Fruit fly (Drosophila melanogaster) whole organism, embryonic: Measurements from ENCODE around the gene CG42823.

ENCODE experiments used
- CG11093 ChIP-seq: fragments of 200-800 bp; sonication (Bioruptor generic); IDR thresholded peaks from 3 replicates; pipeline ENCODE4 v1.3.6; 2022; ENCODE audit warnings: missing biosample characterization, missing genetic modification characterization
- CG11398 ChIP-seq: fragments of 200-800 bp; sonication (Bioruptor generic); optimal IDR thresholded peaks from 2 replicates; lab custom pipeline; 2016; ENCODE audit warnings: missing biosample characterization, missing genetic modification characterization
- CG13424 ChIP-seq: fragments of 200-800 bp; sonication (Bioruptor generic); optimal IDR thresholded peaks from 2 replicates; lab custom pipeline; 2019; ENCODE audit warnings: missing biosample characterization, mild to moderate bottlenecking, missing genetic modification characterization, moderate library complexity
- CG14441 ChIP-seq: fragments of 200-800 bp; sonication (Bioruptor generic); IDR thresholded peaks from 2 replicates; pipeline ENCODE4 v1.3.6; 2022; ENCODE audit warnings: missing biosample characterization, missing genetic modification characterization
- CG14965 ChIP-seq: fragments of 200-800 bp; sonication (Bioruptor generic); optimal IDR thresholded peaks from 2 replicates; lab custom pipeline; 2016; ENCODE audit warnings: missing biosample characterization, missing genetic modification characterization, borderline replicate concordance
- CG30403 ChIP-seq: fragments of 200-800 bp; sonication (Bioruptor generic); optimal IDR thresholded peaks from 3 replicates; lab custom pipeline; 2016; ENCODE audit warnings: missing biosample characterization, missing genetic modification characterization
- CG33213 ChIP-seq: fragments of 200-800 bp; sonication (Bioruptor generic); optimal IDR thresholded peaks from 3 replicates; lab custom pipeline; 2016; ENCODE audit warnings: missing biosample characterization, missing genetic modification characterization
- CG34422 ChIP-seq: fragments of 200-800 bp; sonication (Bioruptor generic); IDR thresholded peaks from 3 replicates; pipeline ENCODE4 v1.3.6; 2022; ENCODE audit warnings: missing biosample characterization, missing genetic modification characterization
- CG4424 ChIP-seq: fragments of 200-800 bp; sonication (Bioruptor generic); optimal IDR thresholded peaks from 3 replicates; lab custom pipeline; 2016; ENCODE audit warnings: missing biosample characterization, missing genetic modification characterization
- CG6272 ChIP-seq: fragments of 200-800 bp; sonication (Bioruptor generic); IDR thresholded peaks from 2 replicates; pipeline ENCODE4 v1.3.6; 2022; ENCODE audit warnings: missing biosample characterization, missing genetic modification characterization
- CG6765 ChIP-seq: fragments of 200-800 bp; sonication (Bioruptor generic); optimal IDR thresholded peaks from 3 replicates; lab custom pipeline; 2017; ENCODE audit warnings: missing biosample characterization, mild to moderate bottlenecking, missing genetic modification characterization
- CG8924 ChIP-seq: fragments of 200-800 bp; optimal IDR thresholded peaks from 3 replicates; lab custom pipeline; 2019; ENCODE audit warnings: missing biosample characterization, mild to moderate bottlenecking, missing genetic modification characterization, moderate library complexity
- CG9215 ChIP-seq: fragments of 200-800 bp; sonication (Bioruptor generic); IDR thresholded peaks from 2 replicates; pipeline ENCODE4 v1.3.6; 2022; ENCODE audit warnings: missing biosample characterization, missing genetic modification characterization
- CHES-1-like ChIP-seq: fragments of 200-800 bp; sonication (Bioruptor generic); optimal IDR thresholded peaks from 2 replicates; lab custom pipeline; 2016; ENCODE audit warnings: missing biosample characterization, missing genetic modification characterization
- Camta ChIP-seq: fragments of 200-800 bp; sonication (Bioruptor generic); optimal IDR thresholded peaks from 2 replicates; lab custom pipeline; 2016; ENCODE audit warnings: missing biosample characterization, missing genetic modification characterization
- D ChIP-seq, 2 experiments: fragments of 200-800 bp in 1 of 2; fragments of >200 bp in 1 of 2; sonication (Bioruptor generic) in 1 of 2; optimal IDR thresholded peaks; 2 replicates in 1 of 2; 3 replicates in 1 of 2; lab custom pipeline; 2017; ENCODE audit warnings: mild to moderate bottlenecking in 1 of 2, missing biosample characterization in 1 of 2, missing genetic modification characterization in 1 of 2, missing genetic modification reagents in 1 of 2
- Deaf1 ChIP-seq: fragments of 200-800 bp; optimal IDR thresholded peaks from 3 replicates; lab custom pipeline; 2019; ENCODE audit warnings: missing biosample characterization, mild to moderate bottlenecking, missing genetic modification characterization, moderate library complexity
- HmgD ChIP-seq: fragments of 200-800 bp; sonication (Bioruptor generic); optimal IDR thresholded peaks from 3 replicates; lab custom pipeline; 2016; ENCODE audit warnings: missing biosample characterization, missing genetic modification characterization
- Meics ChIP-seq: fragments of 200-800 bp; sonication (Bioruptor generic); optimal IDR thresholded peaks from 2 replicates; lab custom pipeline; 2017; ENCODE audit warnings: missing biosample characterization, mild to moderate bottlenecking, missing genetic modification characterization
- NK7.1 ChIP-seq: fragments of 200-800 bp; sonication (Bioruptor generic); optimal IDR thresholded peaks from 3 replicates; lab custom pipeline; 2016; ENCODE audit warnings: missing biosample characterization, missing genetic modification characterization
- Rx ChIP-seq: fragments of 200-800 bp; sonication (Bioruptor generic); IDR thresholded peaks from 2 replicates; pipeline ENCODE4 v1.3.6; 2022; ENCODE audit warnings: missing biosample characterization, missing genetic modification characterization
- YL-1 ChIP-seq: fragments of 200-800 bp; sonication (Bioruptor generic); optimal IDR thresholded peaks from 3 replicates; lab custom pipeline; 2017; ENCODE audit warnings: missing biosample characterization, mild to moderate bottlenecking, missing genetic modification characterization
- al ChIP-seq: fragments of 200-800 bp; sonication (Bioruptor generic); IDR thresholded peaks from 2 replicates; pipeline ENCODE4 v1.3.6; 2022; ENCODE audit warnings: missing biosample characterization, missing genetic modification characterization
- amos ChIP-seq: fragments of 200-800 bp; sonication (Bioruptor generic); IDR thresholded peaks from 2 replicates; pipeline ENCODE4 v1.3.6; 2022; ENCODE audit warnings: missing biosample characterization, missing genetic modification characterization; ENCODE audit not compliant: partially characterized antibody
- aop ChIP-seq: fragments of 200-800 bp; sonication (Bioruptor generic); IDR thresholded peaks from 2 replicates; pipeline ENCODE4 v1.3.6; 2022; ENCODE audit warnings: missing biosample characterization, missing genetic modification characterization
- az2 ChIP-seq: fragments of 200-800 bp; sonication (Bioruptor generic); optimal IDR thresholded peaks from 3 replicates; lab custom pipeline; 2016; ENCODE audit warnings: missing biosample characterization, missing genetic modification characterization
- bcd ChIP-seq: fragments of 200-800 bp; sonication (Bioruptor generic); optimal IDR thresholded peaks from 2 replicates; lab custom pipeline; 2017; ENCODE audit warnings: missing biosample characterization, mild to moderate bottlenecking, missing genetic modification characterization
- chm ChIP-seq: fragments of 200-800 bp; sonication (Bioruptor generic); IDR thresholded peaks from 2 replicates; pipeline ENCODE4 v1.3.6; 2022; ENCODE audit warnings: missing biosample characterization, missing genetic modification characterization
- dmrt99B ChIP-seq: fragments of 200-800 bp; sonication (Bioruptor generic); optimal IDR thresholded peaks from 2 replicates; lab custom pipeline; 2018; ENCODE audit warnings: missing biosample characterization, mild to moderate bottlenecking, missing genetic modification characterization, moderate library complexity
- her ChIP-seq: fragments of 200-800 bp; sonication (Bioruptor generic); optimal IDR thresholded peaks from 2 replicates; lab custom pipeline; 2016; ENCODE audit warnings: missing biosample characterization, missing genetic modification characterization
- hkb ChIP-seq, 2 experiments: fragments of 200-800 bp in 1 of 2; fragments of >200 bp in 1 of 2; sonication (Bioruptor generic) in 1 of 2; IDR thresholded peaks in 1 of 2; optimal IDR thresholded peaks in 1 of 2; 2 replicates each; pipeline versions ENCODE4 v1.3.6 to Lab custom; 2017 to 2022; ENCODE audit warnings: missing biosample characterization in 1 of 2, missing genetic modification characterization in 1 of 2
- nau ChIP-seq: fragments of 200-800 bp; sonication (Bioruptor generic); optimal IDR thresholded peaks from 3 replicates; lab custom pipeline; 2017; ENCODE audit warnings: missing biosample characterization, mild to moderate bottlenecking, missing genetic modification characterization, missing genetic modification reagents
- otp ChIP-seq: fragments of 200-800 bp; sonication (Bioruptor generic); IDR thresholded peaks from 3 replicates; pipeline ENCODE4, ENCODE4 v1.3.6; 2022; ENCODE audit warnings: missing biosample characterization, missing genetic modification characterization
- pros ChIP-seq: fragments of 200-800 bp; sonication (Bioruptor generic); optimal IDR thresholded peaks from 3 replicates; lab custom pipeline; 2019; ENCODE audit warnings: missing biosample characterization, mild to moderate bottlenecking, missing genetic modification characterization, moderate library complexity
- salm ChIP-seq: fragments of 200-800 bp; sonication (Bioruptor generic); optimal IDR thresholded peaks from 2 replicates; lab custom pipeline; 2018; ENCODE audit warnings: missing biosample characterization, mild to moderate bottlenecking, missing genetic modification characterization
- sima ChIP-seq: fragments of 200-800 bp; sonication (Bioruptor generic); optimal IDR thresholded peaks from 2 replicates; lab custom pipeline; 2016; ENCODE audit warnings: missing biosample characterization, missing genetic modification characterization
- slp2 ChIP-seq: fragments of 200-800 bp; sonication (Bioruptor generic); optimal IDR thresholded peaks from 2 replicates; lab custom pipeline; 2016; ENCODE audit warnings: missing biosample characterization, missing genetic modification characterization
- sr ChIP-seq: fragments of 200-800 bp; sonication (Bioruptor generic); IDR thresholded peaks from 3 replicates; pipeline ENCODE4 v1.3.6; 2022; ENCODE audit warnings: missing biosample characterization, missing genetic modification characterization
- tll ChIP-seq, 2 experiments: fragments of 200-800 bp in 1 of 2; fragments of >200 bp in 1 of 2; sonication (Bioruptor generic) in 1 of 2; optimal IDR thresholded peaks; 2 replicates each; lab custom pipeline; 2017 to 2019; ENCODE audit warnings: missing biosample characterization in 2 of 2, missing genetic modification characterization in 2 of 2, mild to moderate bottlenecking in 1 of 2, moderate library complexity in 1 of 2
- tna ChIP-seq: fragments of 200-800 bp; sonication (Bioruptor generic); IDR thresholded peaks from 2 replicates; pipeline ENCODE4 v1.3.6; 2022; ENCODE audit warnings: missing biosample characterization, missing genetic modification characterization; ENCODE audit not compliant: partially characterized antibody
- unc-4 ChIP-seq: fragments of 200-800 bp; sonication (Bioruptor generic); IDR thresholded peaks from 2 replicates; pipeline ENCODE4 v1.3.6; 2022; ENCODE audit warnings: missing biosample characterization, missing genetic modification characterization; ENCODE audit not compliant: partially characterized antibody
- vvl ChIP-seq: fragments of 200-800 bp; sonication (Bioruptor generic); IDR thresholded peaks from 2 replicates; pipeline ENCODE4 v1.3.6; 2022; ENCODE audit warnings: missing biosample characterization, missing genetic modification characterization
- wor ChIP-seq: fragments of 200-800 bp; sonication (Bioruptor generic); IDR thresholded peaks from 2 replicates; pipeline ENCODE4 v1.3.6; 2022; ENCODE audit warnings: missing biosample characterization, missing genetic modification characterization
- yki ChIP-seq: fragments of >200 bp; optimal IDR thresholded peaks from 3 replicates; lab custom pipeline; 2018
- zen ChIP-seq: fragments of 200-800 bp; sonication (Bioruptor generic); optimal IDR thresholded peaks from 3 replicates; lab custom pipeline; 2018; ENCODE audit warnings: missing biosample characterization, mild to moderate bottlenecking, missing genetic modification characterization, moderate library complexity

CG42823 gene

DNA sequence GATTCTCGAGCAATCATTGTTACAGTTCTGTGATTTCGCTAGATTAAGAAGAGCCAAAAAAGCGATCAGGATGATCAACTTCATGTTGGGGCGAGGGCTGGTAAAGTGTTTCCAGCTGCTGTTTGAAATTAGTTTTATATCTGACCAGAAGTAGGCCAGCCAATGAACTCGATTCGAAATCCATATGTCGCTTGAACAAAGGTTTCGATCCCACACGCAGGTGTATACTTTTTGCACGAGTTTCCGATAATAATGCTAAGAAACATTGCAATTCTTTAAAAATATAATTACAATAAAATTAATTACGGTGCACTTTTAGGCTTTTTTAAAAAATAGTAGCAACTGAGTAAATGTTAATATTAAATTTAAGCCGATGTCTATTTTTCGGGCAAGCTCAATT is 1.3 kb downstream of the CG42823 start, which contains the start of gene CG34280:
Gene CG34280, minus strand, starts transcription at position 101 of the 400 bp plus-strand sequence.
- TF ChIP-seq CG6765 (GFP tag; lab: Kevin White, UChicago) (no peak), D (optimal IDR thresholded peaks at IDR 0.05; lab: Kevin White, UChicago) (no peak), D (GFP tag; optimal IDR thresholded peaks at IDR 0.05; lab: Kevin White, UChicago) (no peak), CG11093 (GFP tag; lab: Robert Waterston, UW) (no peak), CG33213 (GFP tag; lab: Kevin White, UChicago) (no peak), CG8924 (tag; lab: Kevin White, UChicago) (no peak), CG13424 (tag; lab: Kevin White, UChicago) (no peak), tll (GFP tag; optimal IDR thresholded peaks at IDR 0.05; lab: Kevin White, UChicago) (no peak)
- TF ChIP-seq, all 482 proteins: peak for 0

DNA sequence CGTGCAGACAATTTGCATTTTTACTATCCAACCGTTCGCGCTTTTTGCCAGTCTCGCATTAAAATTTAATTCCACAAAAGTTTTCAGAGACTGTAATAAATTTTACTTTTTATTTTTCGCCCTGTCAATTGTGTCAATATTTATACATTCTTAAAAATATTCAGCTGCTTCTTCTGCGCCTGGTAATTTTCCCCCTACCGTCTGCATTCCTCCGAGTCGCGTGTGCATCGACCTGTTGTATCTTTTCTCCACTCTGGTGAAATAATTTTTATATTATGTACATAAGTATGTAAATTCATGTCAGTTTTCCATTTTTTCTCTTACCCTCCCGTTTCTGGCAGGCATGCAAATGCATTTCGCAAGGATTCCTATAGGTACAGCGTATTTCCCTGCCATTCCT is 1.7 kb downstream of the CG42823 start, which contains the start of gene CG34279:
Gene CG34279, minus strand, starts transcription at position 101 of the 400 bp plus-strand sequence.
- no peak for TF ChIP-seq hkb (optimal IDR thresholded peaks at IDR 0.05; lab: Kevin White, UChicago)
- TF ChIP-seq hkb (GFP tag; IDR thresholded peaks at IDR 0.05; lab: Robert Waterston, UW) = no peak
- no peak for TF ChIP-seq Meics (GFP tag; lab: Kevin White, UChicago)
- no peak for TF ChIP-seq vvl

DNA sequence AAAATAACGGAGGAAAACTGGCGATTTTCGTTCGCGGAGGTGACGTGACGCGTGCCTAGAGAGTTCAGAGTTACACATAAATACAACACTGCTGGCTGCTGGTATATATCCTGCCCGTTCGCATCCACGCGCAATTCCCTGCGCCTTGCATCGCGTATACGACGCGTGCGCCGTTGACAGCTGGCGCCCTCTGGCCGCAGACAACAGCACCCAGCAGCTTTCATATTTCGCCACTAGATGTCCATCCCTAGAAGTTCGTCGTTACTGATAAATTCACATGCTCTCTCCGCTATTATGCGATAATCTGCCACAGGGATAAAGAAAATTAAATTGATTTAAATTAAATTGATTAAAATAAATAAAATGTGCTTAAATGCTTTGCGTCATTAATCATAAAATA is 2.5 kb downstream of the CG42823 start, which contains the start of gene Sur-8:
Gene Sur-8, minus strand, starts transcription at position 82 of the 400 bp plus-strand sequence.
- TF ChIP-seq al (GFP tag; lab: Robert Waterston, UW) = peak; percentile 21; the same call in 1 of the 2 replicates
- TF ChIP-seq Deaf1 (tag; lab: Kevin White, UChicago) = no peak
- 0 out of 3 replicates have a peak, but pooled peaks have one; percentile 38 for TF ChIP-seq sr (GFP tag; lab: Robert Waterston, UW)
- TF ChIP-seq CG34422 (GFP tag; lab: Robert Waterston, UW) = peak; percentile 58; the same call in 2 of the 3 replicates
- TF ChIP-seq CG8924 (tag; lab: Kevin White, UChicago) = no peak
- TF ChIP-seq CG14965 = no peak
- peak; percentile 60 for TF ChIP-seq bcd (GFP tag; lab: Kevin White, UChicago)
- TF ChIP-seq HmgD (GFP tag; lab: Kevin White, UChicago) = peak; percentile 46
- TF ChIP-seq dmrt99B (tag; lab: Kevin White, UChicago) = peak; percentile 55
- peak; percentile 44 for TF ChIP-seq slp2
- no peak for TF ChIP-seq salm (tag; lab: Kevin White, UChicago)
- TF ChIP-seq az2 = peak; percentile 76
- TF ChIP-seq CG9215 (GFP tag; lab: Robert Waterston, UW) = 0 out of 2 replicates have a peak, but pooled peaks have one; percentile 21
- peak; percentile 65 for TF ChIP-seq her
- TF ChIP-seq aop = 0 out of 2 replicates have a peak, but pooled peaks have one; percentile 14
- 0 out of 2 replicates have a peak, but pooled peaks have one; percentile 20 for TF ChIP-seq tna (GFP tag; lab: Robert Waterston, UW)
- TF ChIP-seq chm (GFP tag; lab: Robert Waterston, UW) = no peak
- TF ChIP-seq otp (GFP tag; lab: Robert Waterston, UW) = peak; percentile 75; the same call in 2 of the 3 replicates
- TF ChIP-seq amos (GFP tag; lab: Robert Waterston, UW) = no peak; the same call in 1 of the 2 replicates
- TF ChIP-seq CG14441 (GFP tag; lab: Robert Waterston, UW) = peak; percentile 73
- 0 out of 2 replicates have a peak, but pooled peaks have one; percentile 20 for TF ChIP-seq unc-4 (GFP tag; lab: Robert Waterston, UW)
- peak; percentile 34 for TF ChIP-seq CG11398 (GFP tag; lab: Kevin White, UChicago)
- TF ChIP-seq CG4424 (GFP tag; lab: Kevin White, UChicago) = peak; percentile 58
- TF ChIP-seq CHES-1-like (GFP tag; lab: Kevin White, UChicago) = peak; percentile 52
- peak; percentile 29 for TF ChIP-seq wor (GFP tag; lab: Robert Waterston, UW)
- TF ChIP-seq sima (GFP tag; lab: Kevin White, UChicago) = no peak
- peak; percentile 2 for TF ChIP-seq YL-1 (GFP tag; lab: Kevin White, UChicago)
- no peak for TF ChIP-seq yki (lab: Kevin White, UChicago)
- peak; percentile 45 for TF ChIP-seq Camta (GFP tag; lab: Kevin White, UChicago)
- peak; percentile 65 for TF ChIP-seq CG30403 (GFP tag; lab: Kevin White, UChicago)
- peak; percentile 30 for TF ChIP-seq nau (GFP tag; lab: Kevin White, UChicago)
- TF ChIP-seq Rx (GFP tag; lab: Robert Waterston, UW) = peak; percentile 70
- TF ChIP-seq NK7.1 (GFP tag; lab: Kevin White, UChicago) = peak; percentile 30
- TF ChIP-seq zen = peak; percentile 53
- TF ChIP-seq Meics (GFP tag; lab: Kevin White, UChicago) = peak; percentile 74
- TF ChIP-seq CG6272 (GFP tag; lab: Robert Waterston, UW) = peak; percentile 51; the same call in 1 of the 2 replicates
- TF ChIP-seq pros (GFP tag; lab: Kevin White, UChicago) = no peak
